Worm (Caenorhabditis elegans) whole organism, L1 larva: ENCODE data around the gene dohh-1.

Source experiments
- C04F5.9 ChIP-seq: sonication (generic microtip); optimal IDR thresholded peaks from 2 replicates; lab custom pipeline; 2016; ENCODE audit warnings: missing genetic modification characterization, missing compliant biosample characterization
- C16A3.4 ChIP-seq: fragments of 150-350 bp; optimal IDR thresholded peaks from 2 replicates; lab custom pipeline; 2014; ENCODE audit warnings: missing biosample characterization, missing genetic modification characterization
- F16B12.6 ChIP-seq: fragments of 150-350 bp; optimal IDR thresholded peaks from 2 replicates; lab custom pipeline; 2014; ENCODE audit warnings: missing biosample characterization, missing genetic modification characterization
- Y116A8C.19 ChIP-seq: sonication (generic microtip); optimal IDR thresholded peaks from 2 replicates; lab custom pipeline; 2016; ENCODE audit warnings: missing compliant biosample characterization, missing genetic modification characterization, borderline replicate concordance
- aha-1 ChIP-seq: fragments of 150-350 bp; optimal IDR thresholded peaks from 2 replicates; lab custom pipeline; 2014; ENCODE audit warnings: missing biosample characterization, missing genetic modification characterization
- blmp-1 ChIP-seq: fragments of 150-350 bp; optimal IDR thresholded peaks from 2 replicates; lab custom pipeline; 2014; ENCODE audit warnings: missing biosample characterization, missing genetic modification characterization
- ceh-8 ChIP-seq: fragments of 200-800 bp; sonication (Bioruptor generic); optimal IDR thresholded peaks from 2 replicates; lab custom pipeline; 2018; ENCODE audit warnings: mild to moderate bottlenecking, missing genetic modification characterization, moderate library complexity, missing compliant biosample characterization
- ceh-82 ChIP-seq, 3 experiments: fragments of 150-350 bp in 1 of 3; sonication (generic microtip) in 2 of 3; optimal IDR thresholded peaks; 2 replicates each; lab custom pipeline; 2014 to 2017; ENCODE audit warnings: missing biosample characterization in 3 of 3, missing genetic modification characterization in 3 of 3
- ceh-88 ChIP-seq: fragments of 200-800 bp; sonication (Bioruptor generic); IDR thresholded peaks from 2 replicates; pipeline ENCODE4 v1.3.6; 2022; ENCODE audit warnings: missing genetic modification characterization, missing compliant biosample characterization
- ceh-90 ChIP-seq: sonication (generic microtip); optimal IDR thresholded peaks from 2 replicates; lab custom pipeline; 2016; ENCODE audit warnings: missing genetic modification characterization, missing compliant biosample characterization
- ces-1 ChIP-seq: fragments of 150-350 bp; optimal IDR thresholded peaks from 2 replicates; lab custom pipeline; 2014; ENCODE audit warnings: missing biosample characterization, missing genetic modification reagents, missing genetic modification characterization
- dsc-1 ChIP-seq: sonication (generic microtip); optimal IDR thresholded peaks from 2 replicates; lab custom pipeline; 2016; ENCODE audit warnings: mild to moderate bottlenecking, missing genetic modification characterization, missing compliant biosample characterization
- efl-1 ChIP-seq, 4 experiments: fragments of 150-350 bp; optimal IDR thresholded peaks in 3 of 4; peaks in 1 of 4; 1 replicate in 1 of 4; 2 replicates in 3 of 4; lab custom pipeline; 2014; ENCODE audit warnings: missing biosample characterization in 2 of 4, missing genetic modification characterization in 2 of 4, missing genetic modification reagents in 2 of 4
- egl-27 ChIP-seq, 2 experiments: fragments of 150-350 bp in 1 of 2; sonication (generic microtip); optimal IDR thresholded peaks; 3 replicates each; lab custom pipeline; 2017 to 2018; ENCODE audit warnings: missing biosample characterization in 2 of 2, missing genetic modification characterization in 2 of 2, missing genetic modification reagents in 2 of 2
- elt-2 ChIP-seq: sonication (generic microtip); optimal IDR thresholded peaks from 2 replicates; lab custom pipeline; 2016; ENCODE audit warnings: missing genetic modification characterization, mild to moderate bottlenecking, inconsistent platforms, missing compliant biosample characterization, missing genetic modification reagents
- elt-3 ChIP-seq, 6 experiments: fragments of 150-350 bp in 1 of 6; sonication (generic microtip); optimal IDR thresholded peaks; 2 replicates each; lab custom pipeline; 2017 to 2018; ENCODE audit warnings: missing biosample characterization in 6 of 6, missing genetic modification characterization in 6 of 6, inconsistent platforms in 1 of 6
- fkh-10 ChIP-seq: sonication (generic microtip); optimal IDR thresholded peaks from 2 replicates; lab custom pipeline; 2017; ENCODE audit warnings: missing biosample characterization, missing genetic modification reagents, missing genetic modification characterization
- fkh-4 ChIP-seq: sonication (generic microtip); optimal IDR thresholded peaks from 2 replicates; lab custom pipeline; 2016; ENCODE audit warnings: missing compliant biosample characterization, missing genetic modification characterization, borderline replicate concordance
- fkh-8 ChIP-seq: sonication (generic microtip); optimal IDR thresholded peaks from 2 replicates; lab custom pipeline; 2016; ENCODE audit warnings: mild to moderate bottlenecking, missing genetic modification characterization, missing compliant biosample characterization
- fos-1 ChIP-seq: fragments of 150-350 bp; optimal IDR thresholded peaks from 2 replicates; lab custom pipeline; 2014; ENCODE audit warnings: missing biosample characterization, missing genetic modification characterization
- grh-1 ChIP-seq: fragments of 200-800 bp; sonication (Bioruptor generic); IDR thresholded peaks from 2 replicates; pipeline ENCODE4 v1.3.6; 2022; ENCODE audit warnings: missing genetic modification reagents, missing genetic modification characterization, missing compliant biosample characterization
- hlh-17 ChIP-seq: fragments of 200-800 bp; sonication (Bioruptor generic); optimal IDR thresholded peaks from 2 replicates; lab custom pipeline; 2018; ENCODE audit warnings: missing genetic modification characterization, mild to moderate bottlenecking, missing compliant biosample characterization, moderate library complexity, borderline replicate concordance
- irx-1 ChIP-seq: sonication (generic microtip); optimal IDR thresholded peaks from 2 replicates; lab custom pipeline; 2016; ENCODE audit warnings: missing genetic modification characterization, missing compliant biosample characterization
- isw-1 ChIP-seq: fragments of 200-800 bp; sonication (Bioruptor generic); IDR thresholded peaks from 2 replicates; pipeline ENCODE4 v1.3.6; 2022; ENCODE audit warnings: missing genetic modification characterization, missing compliant biosample characterization
- lin-13 ChIP-seq: fragments of 150-350 bp; optimal IDR thresholded peaks from 2 replicates; lab custom pipeline; 2014; ENCODE audit warnings: missing biosample characterization, missing genetic modification reagents, missing genetic modification characterization
- lin-14 ChIP-seq: fragments of 200-800 bp; sonication (Bioruptor generic); optimal IDR thresholded peaks from 2 replicates; lab custom pipeline; 2018; ENCODE audit warnings: mild to moderate bottlenecking, missing genetic modification characterization, moderate library complexity, missing compliant biosample characterization
- lin-15B ChIP-seq: fragments of 150-350 bp; sonication (generic microtip); optimal IDR thresholded peaks from 3 replicates; lab custom pipeline; 2014; ENCODE audit warnings: missing biosample characterization, missing genetic modification characterization
- lin-35 ChIP-seq, 2 experiments: fragments of 150-350 bp; optimal IDR thresholded peaks; 2 replicates each; lab custom pipeline; 2014; ENCODE audit warnings: missing biosample characterization in 2 of 2, missing genetic modification characterization in 2 of 2, missing genetic modification reagents in 2 of 2
- lin-39 ChIP-seq: fragments of 150-350 bp; optimal IDR thresholded peaks from 2 replicates; lab custom pipeline; 2014; ENCODE audit warnings: missing biosample characterization, missing genetic modification reagents, missing genetic modification characterization
- lir-3 ChIP-seq: sonication (generic microtip); optimal IDR thresholded peaks from 2 replicates; lab custom pipeline; 2016; ENCODE audit warnings: mild to moderate bottlenecking, missing genetic modification characterization, moderate library complexity, missing compliant biosample characterization; ENCODE audit not compliant: poor library complexity
- mab-9 ChIP-seq: fragments of 200-800 bp; sonication (Bioruptor generic); IDR thresholded peaks from 2 replicates; pipeline ENCODE4 v1.3.6; 2022; ENCODE audit warnings: missing genetic modification reagents, missing genetic modification characterization, missing compliant biosample characterization
- mdl-1 ChIP-seq, 2 experiments: fragments of 150-350 bp; optimal IDR thresholded peaks; 2 replicates each; lab custom pipeline; 2014 to 2017; ENCODE audit warnings: missing biosample characterization in 2 of 2, missing genetic modification characterization in 2 of 2, inconsistent platforms in 1 of 2
- mep-1 ChIP-seq: fragments of 150-350 bp; optimal IDR thresholded peaks from 2 replicates; lab custom pipeline; 2014; ENCODE audit warnings: missing biosample characterization, missing genetic modification characterization
- nhr-11 ChIP-seq: fragments of 150-350 bp; optimal IDR thresholded peaks from 2 replicates; lab custom pipeline; 2014; ENCODE audit warnings: missing biosample characterization, missing genetic modification characterization
- nhr-12 ChIP-seq: sonication (generic microtip); optimal IDR thresholded peaks from 2 replicates; lab custom pipeline; 2017; ENCODE audit warnings: missing biosample characterization, missing genetic modification characterization
- nhr-237 ChIP-seq: fragments of 150-350 bp; optimal IDR thresholded peaks from 2 replicates; lab custom pipeline; 2014; ENCODE audit warnings: missing biosample characterization, missing genetic modification characterization
- nhr-71 ChIP-seq: sonication (generic microtip); optimal IDR thresholded peaks from 2 replicates; lab custom pipeline; 2016; ENCODE audit warnings: mild to moderate bottlenecking, missing genetic modification characterization, moderate library complexity, missing compliant biosample characterization
- nhr-76 ChIP-seq: sonication (generic microtip); optimal IDR thresholded peaks from 2 replicates; lab custom pipeline; 2017; ENCODE audit warnings: missing biosample characterization, missing genetic modification characterization
- nhr-77 ChIP-seq: fragments of 150-350 bp; optimal IDR thresholded peaks from 2 replicates; lab custom pipeline; 2014; ENCODE audit warnings: missing biosample characterization, missing genetic modification characterization
- nhr-85 ChIP-seq: sonication (generic microtip); peaks from one replicate; lab custom pipeline; 2016; ENCODE audit warnings: missing genetic modification characterization, inconsistent platforms, missing compliant biosample characterization
- pax-3 ChIP-seq: fragments of 200-800 bp; sonication (Bioruptor generic); optimal IDR thresholded peaks from 2 replicates; lab custom pipeline; 2018; ENCODE audit warnings: mild to moderate bottlenecking, missing genetic modification characterization, moderate library complexity, missing compliant biosample characterization
- pqm-1 ChIP-seq: sonication (generic microtip); optimal IDR thresholded peaks from 3 replicates; lab custom pipeline; 2017; ENCODE audit warnings: missing biosample characterization, missing genetic modification characterization
- rnt-1 ChIP-seq: sonication (generic microtip); optimal IDR thresholded peaks from 2 replicates; lab custom pipeline; 2016; ENCODE audit warnings: mild to moderate bottlenecking, missing genetic modification characterization, moderate library complexity, missing compliant biosample characterization
- sup-37 ChIP-seq: fragments of 200-800 bp; sonication (Bioruptor generic); optimal IDR thresholded peaks from 2 replicates; lab custom pipeline; 2018; ENCODE audit warnings: mild to moderate bottlenecking, missing genetic modification characterization, missing compliant biosample characterization
- tbx-2 ChIP-seq: sonication (generic microtip); optimal IDR thresholded peaks from 2 replicates; lab custom pipeline; 2016; ENCODE audit warnings: missing genetic modification characterization, missing compliant biosample characterization
- tlp-1 ChIP-seq: fragments of 150-350 bp; optimal IDR thresholded peaks from 2 replicates; lab custom pipeline; 2014; ENCODE audit warnings: missing biosample characterization, missing genetic modification characterization
- unc-130 ChIP-seq: fragments of 150-350 bp; optimal IDR thresholded peaks from 2 replicates; lab custom pipeline; 2017; ENCODE audit warnings: missing biosample characterization, missing genetic modification characterization, inconsistent platforms
- unc-30 ChIP-seq: sonication (generic microtip); optimal IDR thresholded peaks from 2 replicates; lab custom pipeline; 2017; ENCODE audit warnings: missing biosample characterization, missing genetic modification characterization
- unc-86 ChIP-seq: sonication (generic microtip); optimal IDR thresholded peaks from 2 replicates; lab custom pipeline; 2016; ENCODE audit warnings: missing genetic modification characterization, missing compliant biosample characterization
- xbp-1 ChIP-seq: sonication (generic microtip); optimal IDR thresholded peaks from 2 replicates; lab custom pipeline; 2016; ENCODE audit warnings: missing genetic modification characterization, missing compliant biosample characterization
- zag-1 ChIP-seq: fragments of 150-350 bp; optimal IDR thresholded peaks from 2 replicates; lab custom pipeline; 2014; ENCODE audit warnings: missing biosample characterization, missing genetic modification characterization
- zip-4 ChIP-seq: fragments of 200-800 bp; sonication (Bioruptor generic); optimal IDR thresholded peaks from 2 replicates; lab custom pipeline; 2018; ENCODE audit warnings: mild to moderate bottlenecking, missing genetic modification characterization, moderate library complexity, missing compliant biosample characterization
- ztf-11 ChIP-seq, 2 experiments: sonication (generic microtip); optimal IDR thresholded peaks; 2 replicates each; lab custom pipeline; 2016 to 2017; ENCODE audit warnings: missing genetic modification characterization in 2 of 2, missing biosample characterization in 1 of 2, missing compliant biosample characterization in 1 of 2

dohh-1 gene

ce11 chrII:10557206-10557574 is 22.6 kb upstream of the dohh-1 start:
- TF ChIP-seq pqm-1 (tag; lab: Kevin White, UChicago) (no peak), Y116A8C.19 (tag; lab: Kevin White, UChicago) (no peak), lir-3 (tag; lab: Kevin White, UChicago) (peak; percentile 45), efl-1 (optimal IDR thresholded peaks at IDR 0.05; lab: Kevin White, UChicago) (peak in 1 of 2 experiments; percentile 26), efl-1 (GFP tag; optimal IDR thresholded peaks at IDR 0.05 in 1 of 2; lab: Kevin White, UChicago) (peak in 1 of 2 experiments; percentile 31), lin-35 (GFP tag; optimal IDR thresholded peaks at IDR 0.05; lab: Kevin White, UChicago) (peak; percentile 30 to 77), fkh-4 (tag; lab: Kevin White, UChicago) (no peak), C16A3.4 (tag; lab: Kevin White, UChicago) (peak; percentile 51), pax-3 (tag; lab: Kevin White, UChicago) (peak; percentile 15), isw-1 (no peak), grh-1 (GFP tag; lab: Robert Waterston, UW) (0 out of 2 replicates have a peak, but pooled peaks have one; percentile 28), nhr-76 (tag; lab: Kevin White, UChicago) (no peak), sup-37 (GFP tag; lab: Kevin White, UChicago) (no peak), elt-2 (tag; lab: Kevin White, UChicago) (peak; percentile 22), nhr-11 (tag; lab: Kevin White, UChicago) (no peak), fkh-10 (GFP tag; lab: Kevin White, UChicago) (no peak), ztf-11 (tag; optimal IDR thresholded peaks at IDR 0.05; lab: Kevin White, UChicago) (no peak), lin-15B (tag; lab: Kevin White, UChicago) (no peak), nhr-237 (tag; lab: Kevin White, UChicago) (no peak), ceh-90 (tag; lab: Kevin White, UChicago) (no peak), ceh-8 (GFP tag; lab: Kevin White, UChicago) (no peak), ceh-82 (tag; optimal IDR thresholded peaks at IDR 0.05; lab: Kevin White, UChicago) (no peak), unc-130 (tag; lab: Kevin White, UChicago) (no peak), lin-13 (peak; percentile 11), lin-39 (no peak), zag-1 (no peak), tlp-1 (tag; lab: Kevin White, UChicago) (no peak), egl-27 (tag; optimal IDR thresholded peaks at IDR 0.05; lab: Kevin White, UChicago) (no peak), nhr-71 (tag; lab: Kevin White, UChicago) (peak; percentile 92), tbx-2 (tag; lab: Kevin White, UChicago) (peak; percentile 52), mab-9 (no peak), mdl-1 (tag; optimal IDR thresholded peaks at IDR 0.05; lab: Kevin White, UChicago) (peak in 1 of 2 experiments; percentile 47), aha-1 (tag; lab: Kevin White, UChicago) (no peak), nhr-85 (peak; percentile 97), hlh-17 (GFP tag; lab: Kevin White, UChicago) (no peak), rnt-1 (tag; lab: Kevin White, UChicago) (peak; percentile 13), dsc-1 (tag; lab: Kevin White, UChicago) (no peak), fkh-8 (tag; lab: Kevin White, UChicago) (peak; percentile 8), blmp-1 (peak; percentile 79), unc-86 (tag; lab: Kevin White, UChicago) (no peak), elt-3 (tag; optimal IDR thresholded peaks at IDR 0.05; lab: Kevin White, UChicago) (peak in 2 of 6 experiments; percentile 44 to 85), unc-30 (tag; lab: Kevin White, UChicago) (no peak), C04F5.9 (tag; lab: Kevin White, UChicago) (no peak), nhr-77 (tag; lab: Kevin White, UChicago) (no peak), zip-4 (GFP tag; lab: Kevin White, UChicago) (no peak), F16B12.6 (tag; lab: Kevin White, UChicago) (no peak), fos-1 (tag; lab: Kevin White, UChicago) (peak; percentile 15), xbp-1 (tag; lab: Kevin White, UChicago) (peak; percentile 30), nhr-12 (tag; lab: Kevin White, UChicago) (no peak), ces-1 (no peak), ceh-88 (GFP tag; lab: Robert Waterston, UW) (no peak), irx-1 (tag; lab: Kevin White, UChicago) (peak; percentile 53), lin-14 (peak; percentile 79), mep-1 (tag; lab: Kevin White, UChicago) (peak; percentile 88)
